Worm (Caenorhabditis elegans) whole organism, L1 larva: Measurements from ENCODE around the gene C27D9.2.

Experiments used
- F16B12.6 ChIP-seq: fragments of 150-350 bp; optimal IDR thresholded peaks from 2 replicates; lab custom pipeline; 2014; ENCODE audit warnings: missing biosample characterization, missing genetic modification characterization
- ces-1 ChIP-seq: fragments of 150-350 bp; optimal IDR thresholded peaks from 2 replicates; lab custom pipeline; 2014; ENCODE audit warnings: missing biosample characterization, missing genetic modification reagents, missing genetic modification characterization
- hpl-2 ChIP-seq: fragments of 150-350 bp; optimal IDR thresholded peaks from 2 replicates; lab custom pipeline; 2014; ENCODE audit warnings: missing biosample characterization, missing genetic modification reagents, missing genetic modification characterization
- lin-13 ChIP-seq: fragments of 150-350 bp; optimal IDR thresholded peaks from 2 replicates; lab custom pipeline; 2014; ENCODE audit warnings: missing biosample characterization, missing genetic modification reagents, missing genetic modification characterization
- nhr-90 ChIP-seq: sonication (generic microtip); optimal IDR thresholded peaks from 2 replicates; lab custom pipeline; 2016; ENCODE audit warnings: mild to moderate bottlenecking, missing genetic modification characterization, missing compliant biosample characterization; ENCODE audit not compliant: poor library complexity
- snpc-4 ChIP-seq: fragments of 150-350 bp; optimal IDR thresholded peaks from 2 replicates; lab custom pipeline; 2014; ENCODE audit warnings: missing biosample characterization, missing genetic modification characterization
- ztf-11 ChIP-seq, 2 experiments: sonication (generic microtip); optimal IDR thresholded peaks; 2 replicates each; lab custom pipeline; 2016 to 2017; ENCODE audit warnings: missing genetic modification characterization in 2 of 2, missing biosample characterization in 1 of 2, missing compliant biosample characterization in 1 of 2

DNA sequence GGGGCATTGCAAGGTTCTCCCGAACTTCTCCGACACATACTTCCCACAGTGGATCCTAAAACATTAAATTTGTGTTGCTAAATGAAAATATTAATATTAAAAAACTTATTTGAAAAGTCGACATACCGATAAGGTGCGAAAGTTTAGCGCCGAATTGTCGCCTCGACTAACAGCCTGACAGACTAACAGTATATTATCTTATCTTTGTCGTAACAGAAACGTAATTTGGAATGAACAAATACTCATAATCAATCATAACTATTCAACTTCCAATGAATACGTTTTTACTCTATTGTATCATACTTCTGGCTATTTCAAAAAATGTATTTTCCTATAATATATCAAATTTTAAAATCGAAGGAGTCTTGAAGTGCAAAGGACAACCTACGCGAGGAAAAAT, 20.3 kb upstream of the C27D9.2 start, which contains the start of gene F26G1.11:
- TF ChIP-seq ztf-11 (tag; optimal IDR thresholded peaks at IDR 0.05; lab: Kevin White, UChicago) = no peak
- no peak for TF ChIP-seq F16B12.6 (tag; lab: Kevin White, UChicago)
- TF ChIP-seq ces-1 = no peak
- TF ChIP-seq hpl-2 = no peak
- TF ChIP-seq lin-13 (GFP tag; lab: Kevin White, UChicago) = no peak
- no peak for TF ChIP-seq nhr-90 (tag; lab: Kevin White, UChicago)
- no peak for TF ChIP-seq snpc-4 (tag; lab: Kevin White, UChicago)
